Fruit fly (Drosophila melanogaster) whole organism, wandering third instar larva: ENCODE results near the gene Cerk.

Source experiments
- Abd-B ChIP-seq: fragments of >200 bp; optimal IDR thresholded peaks from 2 replicates; lab custom pipeline; 2017; ENCODE audit warnings: missing biosample characterization, missing genetic modification characterization
- CG32264 ChIP-seq: fragments of 200-800 bp; sonication (Bioruptor generic); optimal IDR thresholded peaks from 2 replicates; lab custom pipeline; 2016; ENCODE audit warnings: missing biosample characterization, missing genetic modification characterization
- CG9705 ChIP-seq: fragments of 200-800 bp; sonication (Bioruptor generic); optimal IDR thresholded peaks from 2 replicates; lab custom pipeline; 2018; ENCODE audit warnings: missing biosample characterization, mild to moderate bottlenecking, missing genetic modification characterization
- CrebA ChIP-seq: fragments of 200-800 bp; sonication (Bioruptor generic); optimal IDR thresholded peaks from 2 replicates; lab custom pipeline; 2016; ENCODE audit warnings: missing biosample characterization, mild to moderate bottlenecking, missing genetic modification characterization, borderline replicate concordance
- Dfd ChIP-seq: fragments of >200 bp; optimal IDR thresholded peaks from 2 replicates; lab custom pipeline; 2017; ENCODE audit warnings: missing biosample characterization, missing genetic modification characterization
- GATAd ChIP-seq: sonication (Bioruptor generic); optimal IDR thresholded peaks from 2 replicates; lab custom pipeline; 2016; ENCODE audit warnings: missing biosample characterization, missing genetic modification characterization
- HLH106 ChIP-seq: fragments of 200-800 bp; optimal IDR thresholded peaks from 3 replicates; lab custom pipeline; 2019; ENCODE audit warnings: missing biosample characterization, mild to moderate bottlenecking, missing genetic modification characterization, moderate library complexity
- Hnf4 ChIP-seq: fragments of 200-800 bp; sonication (Bioruptor generic); optimal IDR thresholded peaks from 2 replicates; lab custom pipeline; 2016; ENCODE audit warnings: missing biosample characterization, mild to moderate bottlenecking, missing genetic modification characterization
- Hr78 ChIP-seq: fragments of >200 bp; optimal IDR thresholded peaks from 2 replicates; lab custom pipeline; 2017; ENCODE audit warnings: missing biosample characterization, missing genetic modification characterization
- Jra ChIP-seq: sonication (Bioruptor generic); optimal IDR thresholded peaks from 2 replicates; lab custom pipeline; 2016; ENCODE audit warnings: missing biosample characterization, missing genetic modification characterization
- Myc ChIP-seq: fragments of >200 bp; optimal IDR thresholded peaks from 2 replicates; lab custom pipeline; 2017
- N ChIP-seq: fragments of >200 bp; optimal IDR thresholded peaks from 2 replicates; lab custom pipeline; 2018; ENCODE audit warnings: missing biosample characterization, missing external identifiers, missing genetic modification characterization
- OdsH ChIP-seq: fragments of 200-800 bp; sonication (Bioruptor generic); optimal IDR thresholded peaks from 2 replicates; lab custom pipeline; 2016; ENCODE audit warnings: missing biosample characterization, mild to moderate bottlenecking, missing genetic modification characterization
- Rel ChIP-seq, 2 experiments: fragments of 200-800 bp; sonication (Bioruptor generic) in 1 of 2; optimal IDR thresholded peaks; 2 replicates in 1 of 2; 3 replicates in 1 of 2; lab custom pipeline; 2016 to 2019; ENCODE audit warnings: mild to moderate bottlenecking in 2 of 2, missing biosample characterization in 2 of 2, missing genetic modification characterization in 2 of 2, moderate library complexity in 1 of 2
- Sp1 ChIP-seq: fragments of 200-800 bp; sonication (Bioruptor generic); optimal IDR thresholded peaks from 3 replicates; lab custom pipeline; 2019; ENCODE audit warnings: missing biosample characterization, mild to moderate bottlenecking, missing genetic modification characterization, moderate library complexity
- br ChIP-seq: fragments of 200-800 bp; sonication (Bioruptor generic); optimal IDR thresholded peaks from 2 replicates; lab custom pipeline; 2016; ENCODE audit warnings: missing biosample characterization, missing genetic modification characterization
- brk ChIP-seq: fragments of 200-800 bp; sonication (Bioruptor generic); optimal IDR thresholded peaks from 2 replicates; lab custom pipeline; 2016; ENCODE audit warnings: missing biosample characterization, mild to moderate bottlenecking, missing genetic modification characterization
- dmrt93B ChIP-seq: fragments of 200-800 bp; sonication (Bioruptor generic); optimal IDR thresholded peaks from 2 replicates; lab custom pipeline; 2018; ENCODE audit warnings: missing biosample characterization, mild to moderate bottlenecking, missing genetic modification characterization
- dsf ChIP-seq: sonication (Bioruptor generic); optimal IDR thresholded peaks from 2 replicates; lab custom pipeline; 2016; ENCODE audit warnings: missing biosample characterization, missing genetic modification characterization, borderline replicate concordance
- ey ChIP-seq: fragments of 200-800 bp; sonication (Bioruptor generic); optimal IDR thresholded peaks from 2 replicates; lab custom pipeline; 2016; ENCODE audit warnings: missing biosample characterization, missing genetic modification characterization
- fru ChIP-seq: fragments of 200-800 bp; sonication (Bioruptor generic); optimal IDR thresholded peaks from 3 replicates; lab custom pipeline; 2016; ENCODE audit warnings: missing biosample characterization, mild to moderate bottlenecking, missing genetic modification characterization
- h ChIP-seq: fragments of 200-800 bp; sonication (Bioruptor generic); optimal IDR thresholded peaks from 3 replicates; lab custom pipeline; 2016; ENCODE audit warnings: missing biosample characterization, mild to moderate bottlenecking, missing genetic modification characterization
- jim ChIP-seq: fragments of 175-275, 200-325 bp; sonication (Bioruptor generic); optimal IDR thresholded peaks from 2 replicates; lab custom pipeline; 2016; ENCODE audit warnings: missing biosample characterization, mild to moderate bottlenecking, missing genetic modification characterization
- lola ChIP-seq: fragments of >200 bp; optimal IDR thresholded peaks from 2 replicates; lab custom pipeline; 2017; ENCODE audit warnings: missing biosample characterization, missing genetic modification characterization
- pan ChIP-seq: fragments of >200 bp; optimal IDR thresholded peaks from 2 replicates; lab custom pipeline; 2017
- sage ChIP-seq: fragments of 200-800 bp; sonication (Bioruptor generic); optimal IDR thresholded peaks from 2 replicates; lab custom pipeline; 2016; ENCODE audit warnings: missing biosample characterization, mild to moderate bottlenecking, missing genetic modification characterization
- sv ChIP-seq: fragments of 200-800 bp; sonication (Bioruptor generic); optimal IDR thresholded peaks from 3 replicates; lab custom pipeline; 2016; ENCODE audit warnings: missing biosample characterization, missing genetic modification characterization
- tai ChIP-seq: sonication (Bioruptor generic); optimal IDR thresholded peaks from 2 replicates; lab custom pipeline; 2016; ENCODE audit warnings: missing biosample characterization, missing genetic modification characterization
- usp ChIP-seq: fragments of >200 bp; optimal IDR thresholded peaks from 2 replicates; lab custom pipeline; 2017; ENCODE audit warnings: missing biosample characterization, missing genetic modification characterization
- woc ChIP-seq: sonication (Bioruptor generic); optimal IDR thresholded peaks from 2 replicates; lab custom pipeline; 2016; ENCODE audit warnings: missing biosample characterization, mild to moderate bottlenecking, missing genetic modification characterization

Gene Cerk

DNA sequence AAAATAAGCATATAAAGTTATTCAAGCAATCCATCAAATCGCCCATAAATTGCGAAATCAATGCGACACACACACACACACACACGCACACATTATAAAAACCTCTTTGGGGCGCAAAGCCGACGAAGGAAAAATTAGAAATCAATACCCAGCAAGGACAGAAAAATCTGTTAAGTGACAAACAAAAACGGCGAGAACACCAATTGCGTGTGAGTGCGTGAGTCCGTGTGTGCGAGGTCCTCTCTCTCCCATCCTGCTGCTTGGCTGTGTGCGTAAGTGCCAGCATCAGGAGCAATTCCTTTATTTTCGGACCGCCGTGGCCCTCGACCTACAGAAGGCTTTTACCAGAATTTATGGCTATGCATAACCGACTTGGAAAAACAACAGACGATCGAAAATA is 44.2 kb upstream of the Cerk start, which contains the start of gene Orco:
Gene Orco (minus strand): TSS at position 101 of the 400 bp plus-strand sequence.
- no peak for TF ChIP-seq N
- TF ChIP-seq Myc (lab: Kevin White, UChicago), result no peak
- no peak for TF ChIP-seq ey (GFP tag; lab: Kevin White, UChicago)
- TF ChIP-seq dmrt93B (GFP tag; lab: Kevin White, UChicago), result no peak
- no peak for TF ChIP-seq Rel (GFP tag; optimal IDR thresholded peaks at IDR 0.05; lab: Kevin White, UChicago)
- no peak for TF ChIP-seq Rel (tag; optimal IDR thresholded peaks at IDR 0.05; lab: Kevin White, UChicago)

DNA sequence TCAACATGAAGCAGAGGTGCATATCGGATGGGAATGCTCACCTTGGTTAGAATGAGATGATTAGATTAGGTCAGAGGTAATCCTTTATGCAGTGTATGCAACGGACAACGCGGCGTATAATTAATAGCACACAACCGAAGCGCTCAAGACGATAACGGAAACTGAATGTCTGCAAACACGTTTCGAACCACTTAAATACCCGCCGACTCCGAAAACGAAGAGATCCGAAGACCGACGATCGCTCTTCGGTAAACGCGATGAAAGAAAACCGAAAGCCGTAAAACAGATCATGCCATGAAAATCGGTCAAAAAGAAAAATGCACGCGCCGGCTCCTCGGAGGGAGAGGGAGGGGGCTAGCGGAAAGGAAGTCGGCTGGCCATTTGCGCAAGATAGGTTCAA is 35.9 kb upstream of the Cerk start, which contains the start of gene CG2663:
Gene CG2663 (minus strand): TSS at position 173 of the 400 bp plus-strand sequence.
- TF ChIP-seq tai, result no peak
- no peak for TF ChIP-seq sage
- TF ChIP-seq Hr78 (GFP tag; lab: Kevin White, UChicago), result no peak
- no peak for TF ChIP-seq h
- no peak for TF ChIP-seq N
- no peak for TF ChIP-seq woc
- no peak for TF ChIP-seq brk
- TF ChIP-seq Rel (GFP tag; optimal IDR thresholded peaks at IDR 0.05; lab: Kevin White, UChicago), result no peak
- TF ChIP-seq Rel (tag; optimal IDR thresholded peaks at IDR 0.05; lab: Kevin White, UChicago), result no peak
- TF ChIP-seq CG32264, result no peak
- TF ChIP-seq pan, result no peak
- TF ChIP-seq dsf (GFP tag; lab: Kevin White, UChicago), result no peak
- TF ChIP-seq br, result no peak
- TF ChIP-seq CG9705 (GFP tag; lab: Kevin White, UChicago), result no peak
- TF ChIP-seq Hnf4 (GFP tag; lab: Kevin White, UChicago), result no peak
- no peak for TF ChIP-seq Jra (GFP tag; lab: Kevin White, UChicago)
- no peak for TF ChIP-seq ey (GFP tag; lab: Kevin White, UChicago)
- no peak for TF ChIP-seq sv (GFP tag; lab: Kevin White, UChicago)

DNA sequence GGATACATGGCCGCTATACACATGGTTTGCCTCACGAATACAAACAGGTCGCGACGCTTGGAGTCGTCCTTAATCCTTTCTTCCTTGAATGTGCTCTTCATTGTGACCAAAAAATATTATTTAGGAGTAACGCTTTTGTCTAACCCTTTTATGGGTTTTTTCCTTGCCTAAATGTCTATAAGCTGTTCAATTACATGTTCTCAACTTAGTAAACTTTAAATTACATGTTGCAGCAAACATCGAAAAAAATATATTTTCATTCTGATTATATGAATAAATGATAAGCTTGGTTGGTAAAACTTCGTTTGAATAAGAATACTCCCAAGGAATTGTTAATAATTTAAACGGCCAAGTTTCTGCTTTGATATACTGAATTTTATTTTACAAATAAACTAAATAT is 31.0 kb upstream of the Cerk start, which contains the start of gene Or83a:
Gene Or83a (minus strand): TSS at position 101 of the 400 bp plus-strand sequence.
- TF ChIP-seq CG9705 (GFP tag; lab: Kevin White, UChicago) (no peak), pan (no peak), CG32264 (no peak), Hnf4 (GFP tag; lab: Kevin White, UChicago) (no peak), Myc (lab: Kevin White, UChicago) (no peak)
- TF ChIP-seq, all 38 proteins: peak for 0

DNA sequence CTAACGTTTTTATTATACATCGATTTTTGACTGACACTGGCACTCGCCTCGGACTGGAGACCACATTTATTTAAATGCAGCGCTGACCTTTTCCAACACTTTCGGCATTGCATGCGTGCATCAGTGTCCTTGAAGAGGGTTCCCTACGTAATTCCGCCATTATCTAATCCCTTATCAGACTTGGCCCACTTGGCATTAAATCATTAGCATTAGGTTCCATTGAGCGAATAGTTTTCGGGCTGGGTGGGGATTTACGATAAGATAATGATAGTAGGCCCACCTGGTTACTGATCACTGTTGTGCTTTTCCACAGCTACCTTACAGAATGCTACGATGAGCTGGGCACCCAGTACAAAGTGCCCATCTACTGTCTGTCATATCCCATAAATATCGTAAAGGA is 27.1 kb upstream of the Cerk start:
- TF ChIP-seq CG32264 (no peak), jim (no peak), ey (GFP tag; lab: Kevin White, UChicago) (no peak), HLH106 (no peak), fru (GFP tag; lab: Kevin White, UChicago) (no peak), Hr78 (GFP tag; lab: Kevin White, UChicago) (no peak), usp (GFP tag; lab: Kevin White, UChicago) (no peak), h (no peak), Sp1 (no peak), Rel (GFP tag; optimal IDR thresholded peaks at IDR 0.05; lab: Kevin White, UChicago) (no peak), Rel (tag; optimal IDR thresholded peaks at IDR 0.05; lab: Kevin White, UChicago) (no peak), pan (no peak), sv (GFP tag; lab: Kevin White, UChicago) (no peak), GATAd (GFP tag; lab: Kevin White, UChicago) (no peak), woc (no peak), Dfd (GFP tag; lab: Kevin White, UChicago) (no peak), Hnf4 (GFP tag; lab: Kevin White, UChicago) (no peak), OdsH (GFP tag; lab: Kevin White, UChicago) (no peak), br (no peak), brk (no peak)

DNA sequence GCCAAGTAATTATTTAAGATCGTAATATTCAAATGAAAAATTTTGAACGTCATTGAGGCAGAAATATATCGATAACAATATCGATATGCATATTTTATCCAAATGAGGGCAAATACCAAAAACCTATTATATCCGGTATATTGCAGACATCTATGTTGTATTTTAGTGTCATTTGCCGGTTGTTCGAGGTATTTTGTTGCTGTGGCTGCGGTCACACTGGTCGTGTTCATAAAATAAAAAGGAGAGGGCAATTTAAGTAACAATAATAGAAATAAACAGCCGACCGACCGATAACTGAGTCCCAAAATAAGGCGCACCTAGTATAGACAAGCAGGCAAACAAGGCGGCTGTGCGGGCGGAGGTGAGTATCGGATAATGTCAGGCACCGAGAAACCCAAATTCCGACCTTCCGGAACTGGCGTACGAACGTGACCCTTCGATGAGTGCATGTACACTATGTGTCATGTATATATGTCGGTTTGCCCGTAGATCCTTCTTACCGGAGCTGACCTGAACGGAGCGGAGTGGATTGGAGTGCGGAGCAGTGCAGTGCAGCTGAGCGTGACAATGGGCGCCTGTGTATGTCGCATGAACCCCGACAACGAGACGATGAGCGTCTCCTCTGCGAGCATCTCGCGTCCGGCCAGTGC is 25.8 kb upstream of the Cerk start, which contains the start of gene CG1172:
Gene CG1172 (plus strand): TSS at position 181 of the 650 bp plus-strand sequence.
- peak; percentile 12 for TF ChIP-seq CG9705 (GFP tag; lab: Kevin White, UChicago)
- TF ChIP-seq sv (GFP tag; lab: Kevin White, UChicago), result no peak
- TF ChIP-seq CrebA (GFP tag; lab: Kevin White, UChicago), result no peak
- no peak for TF ChIP-seq tai
- peak; percentile 8 for TF ChIP-seq HLH106
- TF ChIP-seq OdsH (GFP tag; lab: Kevin White, UChicago), result peak; percentile 12
- peak; percentile 18 for TF ChIP-seq h
- no peak for TF ChIP-seq GATAd (GFP tag; lab: Kevin White, UChicago)
- no peak for TF ChIP-seq Abd-B (GFP tag; lab: Kevin White, UChicago)
- TF ChIP-seq lola (GFP tag; lab: Kevin White, UChicago), result no peak
- no peak for TF ChIP-seq N
